Worm (Caenorhabditis elegans) whole organism, L3 larva: ENCODE data around the gene C04A11.5.

Experiments used
- nhr-77 ChIP-seq: fragments of 150-350 bp; optimal IDR thresholded peaks from 2 replicates; lab custom pipeline; 2014; ENCODE audit warnings: missing biosample characterization, missing genetic modification characterization
- pha-4 ChIP-seq: fragments of 150-350 bp; optimal IDR thresholded peaks from 2 replicates; lab custom pipeline; 2014; ENCODE audit warnings: missing biosample characterization, missing genetic modification reagents, missing genetic modification characterization

DNA sequence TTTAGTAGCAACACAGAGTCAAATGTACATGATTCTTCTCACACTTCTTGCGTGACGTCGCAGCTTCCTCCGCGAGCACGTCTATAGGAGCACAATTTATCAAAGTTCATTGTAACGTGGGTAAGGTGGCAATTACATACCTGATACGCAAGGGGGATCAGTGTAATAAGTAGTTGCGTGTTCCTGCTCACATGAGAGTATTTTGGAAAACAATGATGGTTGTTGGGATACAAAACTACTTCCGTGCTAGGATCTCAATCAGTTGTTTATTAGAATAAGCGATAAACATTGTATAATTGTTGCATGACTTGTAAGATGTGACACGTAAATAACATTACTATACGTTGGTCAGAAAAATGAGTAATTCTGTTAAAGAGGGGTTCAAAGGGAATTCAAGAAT lies 48.6 kb downstream of the C04A11.5 start:
- TF ChIP-seq pha-4 (tag; lab: Kevin White, UChicago) (no peak), nhr-77 (no peak)
